ENCODE assay signal across 4 worm cellular contexts in the genomic region with DNA sequence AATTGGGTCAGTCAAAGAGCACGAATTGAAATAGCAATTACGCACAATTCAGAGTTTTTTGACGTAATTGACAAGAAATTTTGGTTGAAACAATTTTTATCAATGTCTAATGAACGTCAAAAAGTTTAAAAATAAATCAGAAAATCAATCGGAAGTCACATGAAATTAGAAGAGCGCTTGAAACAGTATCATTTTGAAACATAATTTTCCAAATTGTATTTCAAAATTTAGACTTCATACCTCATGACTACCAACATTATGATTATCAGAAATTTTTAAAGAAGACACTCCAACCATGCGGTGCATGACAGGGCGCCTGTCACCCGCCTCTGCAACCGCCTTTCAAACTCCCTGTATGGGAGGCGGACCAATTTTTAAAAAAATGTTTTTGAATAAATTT.
TF ChIP-seq lines count a peak whose summit lies in the region.

No protein-coding gene starts in this region.

TF ChIP-seq in whole organism, L1 larva, 84 proteins besides CTCF, POLR2A, EP300 and RAD21:
- no peak for TF ChIP-seq fkh-10 (GFP tag; optimal IDR thresholded peaks at IDR 0.05; lab: Kevin White, UChicago)
- TF ChIP-seq elt-2 (tag; optimal IDR thresholded peaks at IDR 0.05; lab: Kevin White, UChicago), result peak; percentile 31

TF ChIP-seq in whole organism, L3 larva, 47 proteins besides CTCF, POLR2A, EP300 and RAD21:
- no peak for TF ChIP-seq elt-3 (tag; optimal IDR thresholded peaks at IDR 0.05; lab: Kevin White, UChicago)
- peak; percentile 9 for TF ChIP-seq pha-4 (tag; optimal IDR thresholded peaks at IDR 0.05; lab: Kevin White, UChicago)
- TF ChIP-seq elt-2 (tag; optimal IDR thresholded peaks at IDR 0.05; lab: Kevin White, UChicago), result peak; percentile 77
TF ChIP-seq in whole organism, L3 larva: peak in this region for 2.

TF ChIP-seq in whole organism, L4 larva, 104 proteins besides CTCF, POLR2A, EP300 and RAD21:
- TF ChIP-seq hif-1 (tag; optimal IDR thresholded peaks at IDR 0.05; lab: Kevin White, UChicago) (peak in 1 of 2 experiments; percentile 10), ZK337.2 (GFP tag; IDR thresholded peaks at IDR 0.05; lab: Robert Waterston, UW) (no peak), dve-1 (tag; optimal IDR thresholded peaks at IDR 0.05; lab: Kevin White, UChicago; ENCODE audit: insufficient read depth) (peak; percentile 59), hlh-11 (tag; optimal IDR thresholded peaks at IDR 0.05; lab: Kevin White, UChicago) (peak; percentile 54), pha-4 (GFP tag; IDR thresholded peaks at IDR 0.05; lab: Robert Waterston, UW) (no peak), pha-4 (tag; optimal IDR thresholded peaks at IDR 0.05; lab: Kevin White, UChicago) (no peak), pqm-1 (tag; optimal IDR thresholded peaks at IDR 0.05; lab: Kevin White, UChicago) (peak; percentile 3), tra-1 (GFP tag; IDR thresholded peaks at IDR 0.05; lab: Robert Waterston, UW) (no peak), mdl-1 (tag; optimal IDR thresholded peaks at IDR 0.05; lab: Kevin White, UChicago) (no peak), hlh-30 (tag; optimal IDR thresholded peaks at IDR 0.05; lab: Kevin White, UChicago; ENCODE audit: insufficient read depth) (peak; percentile 60)

TF ChIP-seq in whole organism, young adult, 124 proteins besides CTCF, POLR2A, EP300 and RAD21:
- no peak for TF ChIP-seq C17E4.6 (GFP tag; IDR thresholded peaks at IDR 0.05; lab: Robert Waterston, UW)
- no peak for TF ChIP-seq lin-26 (GFP tag; IDR thresholded peaks at IDR 0.05; lab: Robert Waterston, UW)
- no peak for TF ChIP-seq ztf-28 (GFP tag; IDR thresholded peaks at IDR 0.05; lab: Robert Waterston, UW)
- TF ChIP-seq unc-62 (GFP tag; optimal IDR thresholded peaks at IDR 0.05; lab: Kevin White, UChicago), result peak; percentile 56
- TF ChIP-seq sdz-38 (tag; optimal IDR thresholded peaks at IDR 0.05; lab: Kevin White, UChicago), result no peak
- peak; percentile 57 for TF ChIP-seq nhr-80 (tag; optimal IDR thresholded peaks at IDR 0.05; lab: Kevin White, UChicago)
- TF ChIP-seq F52B5.7 (tag; optimal IDR thresholded peaks at IDR 0.05; lab: Kevin White, UChicago), result no peak
- no peak for TF ChIP-seq athp-1 (tag; optimal IDR thresholded peaks at IDR 0.05; lab: Kevin White, UChicago)
- no peak for TF ChIP-seq cebp-1 (GFP tag; IDR thresholded peaks at IDR 0.05; lab: Robert Waterston, UW)
- peak; percentile 57 for TF ChIP-seq cebp-1 (tag; optimal IDR thresholded peaks at IDR 0.05; lab: Kevin White, UChicago)
